Worm (Caenorhabditis elegans): ENCODE data around the gene K01G5.8.

K01G5.8 gene

DNA sequence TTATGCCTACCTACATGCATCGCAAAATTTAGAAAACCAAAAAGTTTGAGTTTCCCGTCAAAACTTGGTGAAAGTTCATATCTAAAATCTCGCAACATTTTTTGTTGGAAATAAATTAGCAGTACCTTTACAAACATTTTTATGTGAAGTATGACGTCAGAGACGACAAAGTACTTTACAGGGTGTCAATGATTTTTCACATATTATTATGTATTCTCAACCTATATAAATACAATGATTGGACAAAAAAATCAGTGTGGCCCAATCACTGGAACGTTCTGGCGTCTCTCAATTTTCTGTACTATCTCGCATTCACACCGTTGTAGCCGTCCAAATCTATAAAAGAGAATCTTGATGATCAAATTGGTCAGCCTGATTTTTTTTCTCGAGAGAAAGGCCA is 46.3 kb downstream of the K01G5.8 start, which contains the start of the genes Y39A1A.18 and fmo-3:
Gene Y39A1A.18, minus strand, starts transcription at position 192 of the 400 bp plus-strand sequence.
Gene fmo-3, plus strand, starts transcription at position 388 of the 400 bp plus-strand sequence.
- TF ChIP-seq egl-5 (tag; optimal IDR thresholded peaks at IDR 0.05) (no peak), skn-1 (tag; optimal IDR thresholded peaks at IDR 0.05) (no peak), nhr-25 (tag; optimal IDR thresholded peaks at IDR 0.05) (no peak), nhr-28 (tag; optimal IDR thresholded peaks at IDR 0.05) (no peak), ceh-28 (tag; optimal IDR thresholded peaks at IDR 0.05) (no peak), eor-1 (tag; optimal IDR thresholded peaks at IDR 0.05) (no peak), aly-2 (tag; optimal IDR thresholded peaks at IDR 0.05) (no peak), nhr-11 (tag; optimal IDR thresholded peaks at IDR 0.05) (no peak)

DNA sequence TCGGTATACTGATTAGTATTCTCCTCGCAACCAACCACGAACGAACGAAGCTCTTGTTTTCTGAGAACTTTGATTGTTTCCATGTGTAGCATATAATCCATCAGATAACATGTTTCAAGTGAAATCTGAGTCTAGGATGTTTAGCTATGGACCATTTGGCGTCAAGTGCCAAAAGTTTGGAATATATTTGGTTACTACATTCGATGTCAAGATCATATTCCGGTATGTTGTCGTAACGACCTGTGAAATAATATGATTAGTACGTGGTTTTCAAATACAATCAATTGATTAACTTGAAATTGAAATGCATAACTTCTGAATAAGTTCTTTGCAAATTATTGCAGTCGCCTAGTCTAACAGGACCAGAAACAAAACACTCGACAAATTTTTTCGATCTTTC is 49.6 kb downstream of the K01G5.8 start, which contains the start of gene Y39A1A.17:
Gene Y39A1A.17, minus strand, starts transcription at position 101 of the 400 bp plus-strand sequence.
- TF ChIP-seq nfya-1 (tag; optimal IDR thresholded peaks at IDR 0.05; ENCODE audit: insufficient read depth), result no peak
- TF ChIP-seq nhr-76 (tag; optimal IDR thresholded peaks at IDR 0.05), result no peak
- TF ChIP-seq nhr-237 (tag; optimal IDR thresholded peaks at IDR 0.05), result no peak
- TF ChIP-seq nhr-67 (tag; optimal IDR thresholded peaks at IDR 0.05), result no peak
- TF ChIP-seq ceh-9 (tag; optimal IDR thresholded peaks at IDR 0.05), result no peak
- TF ChIP-seq pqm-1 (tag; optimal IDR thresholded peaks at IDR 0.05), result no peak
- no peak for TF ChIP-seq nhr-77 (tag; optimal IDR thresholded peaks at IDR 0.05)
- TF ChIP-seq mml-1 (tag; optimal IDR thresholded peaks at IDR 0.05), result no peak
- no peak for TF ChIP-seq fkh-2 (tag; optimal IDR thresholded peaks at IDR 0.05)
- TF ChIP-seq nhr-43 (tag; optimal IDR thresholded peaks at IDR 0.05; ENCODE audit: poor library complexity, severe bottlenecking), result no peak
- no peak for TF ChIP-seq ceh-28 (tag; optimal IDR thresholded peaks at IDR 0.05)
- TF ChIP-seq daf-12 (tag; optimal IDR thresholded peaks at IDR 0.05), result no peak
- no peak for TF ChIP-seq elt-1 (tag; optimal IDR thresholded peaks at IDR 0.05)
- TF ChIP-seq snpc-4 (tag; optimal IDR thresholded peaks at IDR 0.05), result no peak
- no peak for TF ChIP-seq skn-1 (tag; optimal IDR thresholded peaks at IDR 0.05)
- TF ChIP-seq ama-1 (optimal IDR thresholded peaks at IDR 0.05), result no peak
- no peak for TF ChIP-seq nhr-25 (tag; optimal IDR thresholded peaks at IDR 0.05)
- no peak for TF ChIP-seq fkh-10 (GFP tag; optimal IDR thresholded peaks at IDR 0.05)
- TF ChIP-seq fos-1 (tag; optimal IDR thresholded peaks at IDR 0.05), result no peak

Measured in whole organism, L3 larva.